Fruit fly (Drosophila melanogaster) whole organism, embryonic: ENCODE results near the gene CG15530.

Experiments used
- Bgb ChIP-seq: fragments of 200-800 bp; sonication (Bioruptor generic); IDR thresholded peaks from 2 replicates; pipeline ENCODE4 v1.3.6; 2022; ENCODE audit warnings: missing biosample characterization, missing genetic modification characterization; ENCODE audit not compliant: partially characterized antibody
- CG18011 ChIP-seq: fragments of 200-800 bp; sonication (Bioruptor generic); optimal IDR thresholded peaks from 2 replicates; lab custom pipeline; 2017; ENCODE audit warnings: missing biosample characterization, missing genetic modification characterization, mild to moderate bottlenecking, moderate library complexity, missing genotype
- CG4730 ChIP-seq: fragments of 200-800 bp; sonication (Bioruptor generic); IDR thresholded peaks from 2 replicates; pipeline ENCODE4 v1.3.6; 2022; ENCODE audit warnings: missing biosample characterization, missing genetic modification characterization
- Med ChIP-seq: fragments of 200-800 bp; sonication (Bioruptor generic); peaks from one replicate; lab custom pipeline; 2016; ENCODE audit warnings: missing biosample characterization, missing genetic modification characterization, mild to moderate bottlenecking, inconsistent platforms, moderate library complexity
- gro ChIP-seq: fragments of 200-800 bp; sonication (Bioruptor generic); optimal IDR thresholded peaks from 2 replicates; lab custom pipeline; 2016; ENCODE audit warnings: missing biosample characterization, missing genetic modification characterization
- kay ChIP-seq: fragments of 200-800 bp; sonication (Bioruptor generic); optimal IDR thresholded peaks from 2 replicates; lab custom pipeline; 2016; ENCODE audit warnings: missing biosample characterization, missing genetic modification characterization

DNA sequence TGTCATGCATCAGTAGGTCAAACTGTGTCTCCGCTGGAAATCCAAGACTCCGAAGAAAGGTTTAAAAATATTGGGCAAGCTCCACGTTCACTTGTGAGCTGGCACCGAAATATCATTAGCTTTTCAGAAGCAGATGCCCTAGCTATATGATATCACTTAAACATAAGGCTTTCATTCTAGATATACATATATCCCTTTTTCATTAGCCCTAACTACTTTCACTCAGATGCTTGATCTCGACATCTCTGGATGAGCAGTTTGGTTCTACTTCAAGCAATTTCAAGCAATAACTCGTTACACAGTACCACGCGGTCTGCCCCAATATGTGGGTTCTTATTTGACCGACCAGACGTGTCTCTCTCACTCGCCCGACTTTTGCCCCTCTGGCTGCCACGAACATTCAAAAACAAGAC, 13.8 kb downstream of the CG15530 start:
- no peak for TF ChIP-seq Bgb (GFP tag; lab: Robert Waterston, UW)
- TF ChIP-seq CG18011 (GFP tag; lab: Kevin White, UChicago), result no peak
- no peak for TF ChIP-seq gro (GFP tag; lab: Kevin White, UChicago)
- TF ChIP-seq Med (GFP tag; lab: Kevin White, UChicago), result peak; percentile 92
- TF ChIP-seq kay, result peak; percentile 9
- no peak for TF ChIP-seq CG4730 (GFP tag; lab: Robert Waterston, UW)
